Fruit fly (Drosophila melanogaster): ENCODE data around the gene CG10713.
A peak's percentile ranks its signal among the peaks of the same experiment; 100 is the strongest.

The CG10713 gene

dm6 chr3L:13477453-13478184 lies 42.6 kb upstream of the CG10713 start, which contains the start of gene stv (continued):
- TF ChIP-seq CG3726 (GFP tag; IDR thresholded peaks at IDR 0.05) (no peak), CG10267 (tag; optimal IDR thresholded peaks at IDR 0.05) (no peak), tll (GFP tag; optimal IDR thresholded peaks at IDR 0.05) (no peak), Usf (GFP tag; optimal IDR thresholded peaks at IDR 0.05) (no peak), CG6765 (GFP tag; optimal IDR thresholded peaks at IDR 0.05) (no peak), shn (GFP tag; optimal IDR thresholded peaks at IDR 0.05) (no peak), CG6272 (GFP tag; IDR thresholded peaks at IDR 0.05) (no peak), Dip3 (GFP tag; optimal IDR thresholded peaks at IDR 0.05) (no peak), tx (GFP tag; optimal IDR thresholded peaks at IDR 0.05) (no peak), wdn (GFP tag; IDR thresholded peaks at IDR 0.05) (no peak), nau (GFP tag; optimal IDR thresholded peaks at IDR 0.05) (no peak), fru (optimal IDR thresholded peaks at IDR 0.05) (no peak), az2 (GFP tag; optimal IDR thresholded peaks at IDR 0.05) (no peak), h (optimal IDR thresholded peaks at IDR 0.05) (no peak), CG14014 (GFP tag; IDR thresholded peaks at IDR 0.05) (no peak; the same call in 1 of the 2 replicates), Scr (GFP tag; IDR thresholded peaks at IDR 0.05; ENCODE audit: partially characterized antibody) (peak; percentile 25; the same call in 1 of the 2 replicates), Hmx (GFP tag; optimal IDR thresholded peaks at IDR 0.05) (no peak), CG18599 (GFP tag; optimal IDR thresholded peaks at IDR 0.05) (peak; percentile 39), bbx (GFP tag; IDR thresholded peaks at IDR 0.05; ENCODE audit: partially characterized antibody) (0 out of 2 replicates have a peak, but pooled peaks have one; percentile 47), CG8089 (GFP tag; optimal IDR thresholded peaks at IDR 0.05) (no peak), ham (GFP tag; IDR thresholded peaks at IDR 0.05) (no peak), Ravus (GFP tag; IDR thresholded peaks at IDR 0.05) (no peak), chinmo (GFP tag; IDR thresholded peaks at IDR 0.05; ENCODE audit: partially characterized antibody) (peak; percentile 87; the same call in 2 of the 4 replicates), B-H1 (GFP tag; IDR thresholded peaks at IDR 0.05) (peak; percentile 23; the same call in 1 of the 3 replicates), Bgb (GFP tag; IDR thresholded peaks at IDR 0.05; ENCODE audit: partially characterized antibody) (0 out of 2 replicates have a peak, but pooled peaks have one; percentile 31), CG11085 (GFP tag; IDR thresholded peaks at IDR 0.05) (no peak), pfk (GFP tag; optimal IDR thresholded peaks at IDR 0.05) (no peak), CG16863 (GFP tag; optimal IDR thresholded peaks at IDR 0.05) (no peak), Rfx (GFP tag; IDR thresholded peaks at IDR 0.05) (peak; percentile 45; the same call in 1 of the 2 replicates), CG34224 (GFP tag; IDR thresholded peaks at IDR 0.05; ENCODE audit: partially characterized antibody) (no peak; the same call in 1 of the 3 replicates), mirr (GFP tag; optimal IDR thresholded peaks at IDR 0.05) (peak; percentile 11), Hmr (GFP tag; optimal IDR thresholded peaks at IDR 0.05) (no peak), Dad (GFP tag; optimal IDR thresholded peaks at IDR 0.05) (no peak), hkb (optimal IDR thresholded peaks at IDR 0.05) (no peak), hkb (GFP tag; IDR thresholded peaks at IDR 0.05) (peak; percentile 42), CG10209 (GFP tag; optimal IDR thresholded peaks at IDR 0.05) (no peak), ken (GFP tag; IDR thresholded peaks at IDR 0.05) (0 out of 3 replicates have a peak, but pooled peaks have one; percentile 7), chif (GFP tag; optimal IDR thresholded peaks at IDR 0.05) (no peak), cg (GFP tag; optimal IDR thresholded peaks at IDR 0.05) (no peak), Camta (GFP tag; optimal IDR thresholded peaks at IDR 0.05) (no peak), CG14441 (GFP tag; IDR thresholded peaks at IDR 0.05) (peak; percentile 27; the same call in 1 of the 2 replicates), Kr (GFP tag; optimal IDR thresholded peaks at IDR 0.05) (no peak), Meics (GFP tag; optimal IDR thresholded peaks at IDR 0.05) (no peak), BtbVII (GFP tag; optimal IDR thresholded peaks at IDR 0.05) (peak; percentile 28), CG7839 (tag; optimal IDR thresholded peaks at IDR 0.05) (no peak), Hr39 (optimal IDR thresholded peaks at IDR 0.05) (no peak), CG13296 (GFP tag; optimal IDR thresholded peaks at IDR 0.05) (no peak), Dbx (GFP tag; IDR thresholded peaks at IDR 0.05) (peak; percentile 29; the same call in 2 of the 3 replicates), CG6791 (GFP tag; IDR thresholded peaks at IDR 0.05; ENCODE audit: partially characterized antibody) (no peak), gsb (GFP tag; IDR thresholded peaks at IDR 0.05) (no peak)
